Worm (Caenorhabditis elegans): Measurements from ENCODE around the gene sri-72.

Gene sri-72

ce11 chrV:576918-577317 is 8.9 kb upstream of the sri-72 start:
- no peak for TF ChIP-seq unc-62 (GFP tag; optimal IDR thresholded peaks at IDR 0.05)

ce11 chrV:576070-576469 is 8.1 kb upstream of the sri-72 start, which contains the start of gene K06H6.5:
TSS of gene K06H6.5 (plus strand) at chrV:576370.
- no peak for TF ChIP-seq unc-62 (GFP tag; optimal IDR thresholded peaks at IDR 0.05)

- TF ChIP-seq unc-62 (GFP tag; optimal IDR thresholded peaks at IDR 0.05): no peak
Measured at ce11 chrV:574639-575038, 6.6 kb upstream of the sri-72 start, which contains the start of gene C14C6.13. TSS of gene C14C6.13 (minus strand) at chrV:574739.

- no peak for TF ChIP-seq unc-62 (GFP tag; optimal IDR thresholded peaks at IDR 0.05)
Measured at ce11 chrV:565984-566383, 2.0 kb downstream of the sri-72 start, which contains the start of gene sri-73. TSS of gene sri-73 (minus strand) at chrV:566084.

ce11 chrV:562834-563233 is 5.2 kb downstream of the sri-72 start, which contains the start of gene C14C6.2:
TSS of gene C14C6.2 (plus strand) at chrV:563134.
- TF ChIP-seq unc-62 (GFP tag; optimal IDR thresholded peaks at IDR 0.05): no peak

- TF ChIP-seq unc-62 (GFP tag; optimal IDR thresholded peaks at IDR 0.05): no peak
Measured at ce11 chrV:559940-560339, 8.1 kb downstream of the sri-72 start, which contains the start of gene srx-7. TSS of gene srx-7 (plus strand) at chrV:560195.

ce11 chrV:556055-556454 is 11.9 kb downstream of the sri-72 start, which contains the start of gene srx-8:
TSS of gene srx-8 (minus strand) at chrV:556155.
- no peak for TF ChIP-seq unc-62 (GFP tag; optimal IDR thresholded peaks at IDR 0.05)

ce11 chrV:553067-553466 is 14.9 kb downstream of the sri-72 start, which contains the start of gene C14C6.8:
TSS of gene C14C6.8 (minus strand) at chrV:553167.
- no peak for TF ChIP-seq unc-62 (GFP tag; optimal IDR thresholded peaks at IDR 0.05)

- no peak for TF ChIP-seq unc-62 (GFP tag; optimal IDR thresholded peaks at IDR 0.05)
Measured at ce11 chrV:552406-552805, 15.6 kb downstream of the sri-72 start.

- no peak for TF ChIP-seq unc-62 (GFP tag; optimal IDR thresholded peaks at IDR 0.05)
Measured at ce11 chrV:547980-548379, 20.0 kb downstream of the sri-72 start, which contains the start of gene C14C6.6. TSS of gene C14C6.6 (minus strand) at chrV:548080.

- no peak for TF ChIP-seq unc-62 (GFP tag; optimal IDR thresholded peaks at IDR 0.05)
Measured at ce11 chrV:543169-543568, 24.8 kb downstream of the sri-72 start, which contains the start of gene C14C6.3. TSS of gene C14C6.3 (plus strand) at chrV:543469.

- TF ChIP-seq unc-62 (GFP tag; optimal IDR thresholded peaks at IDR 0.05): no peak
Measured at ce11 chrV:541470-541869, 26.5 kb downstream of the sri-72 start.

ce11 chrV:539040-539510 is 28.9 kb downstream of the sri-72 start, which contains the start of gene nhr-155:
TSS of gene nhr-155 (plus strand) at chrV:539460.
- no peak for TF ChIP-seq unc-62 (GFP tag; optimal IDR thresholded peaks at IDR 0.05)

ce11 chrV:536571-536970 is 31.4 kb downstream of the sri-72 start, which contains the start of gene C14C6.5:
TSS of gene C14C6.5 (plus strand) at chrV:536628.
- no peak for TF ChIP-seq unc-62 (GFP tag; optimal IDR thresholded peaks at IDR 0.05)

- no peak for TF ChIP-seq unc-62 (GFP tag; optimal IDR thresholded peaks at IDR 0.05)
Measured at ce11 chrV:534176-534575, 33.8 kb downstream of the sri-72 start, which contains the start of gene nhr-132. TSS of gene nhr-132 (plus strand) at chrV:534446.

ce11 chrV:532046-532445 is 36.0 kb downstream of the sri-72 start, which contains the start of gene nhr-58:
TSS of gene nhr-58 (plus strand) at chrV:532259.
- no peak for TF ChIP-seq unc-62 (GFP tag; optimal IDR thresholded peaks at IDR 0.05)

- TF ChIP-seq unc-62 (GFP tag; optimal IDR thresholded peaks at IDR 0.05): no peak
Measured at ce11 chrV:527602-528001, 40.4 kb downstream of the sri-72 start, which contains the start of gene srw-108. TSS of gene srw-108 (plus strand) at chrV:527902.

Measured in whole organism, dauer.